Worm (Caenorhabditis elegans) whole organism, late embryonic: Measurements from ENCODE around the gene ain-1.

Experiments
- C08G9.2 ChIP-seq: sonication (generic microtip); optimal IDR thresholded peaks from 2 replicates; lab custom pipeline; 2016; ENCODE audit warnings: mild to moderate bottlenecking, missing genetic modification characterization, moderate library complexity, missing compliant biosample characterization
- C38D4.7 ChIP-seq: fragments of 200-800 bp; sonication (Bioruptor generic); optimal IDR thresholded peaks from 2 replicates; lab custom pipeline; 2018; ENCODE audit warnings: mild to moderate bottlenecking, missing genetic modification characterization, moderate library complexity, missing compliant biosample characterization
- K02D7.2 ChIP-seq: sonication (generic microtip); optimal IDR thresholded peaks from 2 replicates; lab custom pipeline; 2017; ENCODE audit warnings: mild to moderate bottlenecking, missing genetic modification characterization, missing compliant biosample characterization
- K09A11.1 ChIP-seq: sonication (generic microtip); optimal IDR thresholded peaks from 2 replicates; lab custom pipeline; 2017; ENCODE audit warnings: antibody characterized with exemption, mild to moderate bottlenecking, missing genetic modification characterization, missing compliant biosample characterization; ENCODE audit not compliant: insufficient read depth
- T23F11.4 ChIP-seq: fragments of 200-800 bp; sonication (Bioruptor generic); optimal IDR thresholded peaks from 2 replicates; lab custom pipeline; 2018; ENCODE audit warnings: mild to moderate bottlenecking, missing genetic modification characterization, missing compliant biosample characterization
- Y22D7AL.16 ChIP-seq: sonication (generic microtip); optimal IDR thresholded peaks from 2 replicates; lab custom pipeline; 2016; ENCODE audit warnings: missing genetic modification characterization, missing compliant biosample characterization
- ahr-1 ChIP-seq: sonication (generic microtip); optimal IDR thresholded peaks from 2 replicates; lab custom pipeline; 2016; ENCODE audit warnings: missing genetic modification characterization, missing compliant biosample characterization
- ceh-14 ChIP-seq: sonication (generic microtip); optimal IDR thresholded peaks from 2 replicates; lab custom pipeline; 2016; ENCODE audit warnings: missing genotype, missing genetic modification characterization, missing compliant biosample characterization
- ceh-18 ChIP-seq: sonication (generic microtip); optimal IDR thresholded peaks from 2 replicates; lab custom pipeline; 2016; ENCODE audit warnings: missing genetic modification characterization, missing compliant biosample characterization
- ceh-22 ChIP-seq: sonication (generic microtip); optimal IDR thresholded peaks from 2 replicates; lab custom pipeline; 2017; ENCODE audit warnings: missing biosample characterization, missing genetic modification characterization
- ceh-31 ChIP-seq: sonication (generic microtip); optimal IDR thresholded peaks from 2 replicates; lab custom pipeline; 2016; ENCODE audit warnings: missing genetic modification characterization, missing compliant biosample characterization
- ceh-34 ChIP-seq: sonication (generic microtip); optimal IDR thresholded peaks from 2 replicates; lab custom pipeline; 2016; ENCODE audit warnings: mild to moderate bottlenecking, missing genetic modification characterization, missing compliant biosample characterization
- ceh-6 ChIP-seq: fragments of 200-800 bp; sonication (Bioruptor generic); optimal IDR thresholded peaks from 2 replicates; lab custom pipeline; 2018; ENCODE audit warnings: mild to moderate bottlenecking, missing genetic modification characterization, missing compliant biosample characterization
- ceh-9 ChIP-seq: sonication (generic microtip); optimal IDR thresholded peaks from 2 replicates; lab custom pipeline; 2016; ENCODE audit warnings: mild to moderate bottlenecking, missing genetic modification characterization, inconsistent platforms, missing compliant biosample characterization
- che-1 ChIP-seq: sonication (generic microtip); optimal IDR thresholded peaks from 2 replicates; lab custom pipeline; 2016; ENCODE audit warnings: mild to moderate bottlenecking, missing genetic modification characterization, missing compliant biosample characterization
- dmd-4 ChIP-seq: sonication (generic microtip); optimal IDR thresholded peaks from 2 replicates; lab custom pipeline; 2016; ENCODE audit warnings: borderline replicate concordance, missing genetic modification characterization, missing compliant biosample characterization
- ets-4 ChIP-seq: sonication (generic microtip); optimal IDR thresholded peaks from 2 replicates; lab custom pipeline; 2016; ENCODE audit warnings: missing genetic modification characterization, missing compliant biosample characterization
- eyg-1 ChIP-seq: sonication (generic microtip); optimal IDR thresholded peaks from 2 replicates; lab custom pipeline; 2016; ENCODE audit warnings: missing genotype, missing genetic modification characterization, missing compliant biosample characterization
- fkh-10 ChIP-seq: fragments of 150-350 bp; optimal IDR thresholded peaks from 2 replicates; lab custom pipeline; 2014; ENCODE audit warnings: missing biosample characterization, missing genetic modification reagents, missing genetic modification characterization
- gmeb-2 ChIP-seq: sonication (generic microtip); optimal IDR thresholded peaks from 2 replicates; lab custom pipeline; 2016; ENCODE audit warnings: missing genetic modification characterization, inconsistent platforms, missing compliant biosample characterization
- hlh-13 ChIP-seq: fragments of 200-800 bp; sonication (Bioruptor generic); optimal IDR thresholded peaks from 2 replicates; lab custom pipeline; 2018; ENCODE audit warnings: mild to moderate bottlenecking, missing genetic modification characterization, missing compliant biosample characterization
- hlh-8 ChIP-seq: sonication (generic microtip); optimal IDR thresholded peaks from 2 replicates; lab custom pipeline; 2016; ENCODE audit warnings: missing genotype, missing genetic modification characterization, missing compliant biosample characterization
- lim-6 ChIP-seq: sonication (generic microtip); optimal IDR thresholded peaks from 2 replicates; lab custom pipeline; 2016; ENCODE audit warnings: missing genetic modification characterization, missing compliant biosample characterization
- madf-2 ChIP-seq: sonication (generic microtip); optimal IDR thresholded peaks from 2 replicates; lab custom pipeline; 2017; ENCODE audit warnings: missing genetic modification characterization, missing compliant biosample characterization
- mec-3 ChIP-seq: sonication (generic microtip); optimal IDR thresholded peaks from 2 replicates; lab custom pipeline; 2016; ENCODE audit warnings: borderline replicate concordance, missing genetic modification characterization, missing compliant biosample characterization
- nfya-1 ChIP-seq: sonication (generic microtip); optimal IDR thresholded peaks from 2 replicates; lab custom pipeline; 2017; ENCODE audit warnings: missing genetic modification characterization, mild to moderate bottlenecking, missing compliant biosample characterization, antibody characterized with exemption, moderate library complexity
- nhr-232 ChIP-seq: sonication (generic microtip); optimal IDR thresholded peaks from 2 replicates; lab custom pipeline; 2016; ENCODE audit warnings: missing genetic modification characterization, missing compliant biosample characterization
- npax-4 ChIP-seq: sonication (generic microtip); optimal IDR thresholded peaks from 2 replicates; lab custom pipeline; 2016; ENCODE audit warnings: missing genetic modification characterization, missing compliant biosample characterization
- pag-3 ChIP-seq: sonication (generic microtip); optimal IDR thresholded peaks from 2 replicates; lab custom pipeline; 2016; ENCODE audit warnings: missing compliant biosample characterization, missing genetic modification characterization, borderline replicate concordance
- pax-1 ChIP-seq: fragments of 150-350 bp; optimal IDR thresholded peaks from 2 replicates; lab custom pipeline; 2014; ENCODE audit warnings: missing biosample characterization, missing genetic modification characterization
- ref-2 ChIP-seq: sonication (generic microtip); optimal IDR thresholded peaks from 2 replicates; lab custom pipeline; 2016; ENCODE audit warnings: missing genetic modification characterization, missing compliant biosample characterization
- rnt-1 ChIP-seq: sonication (generic microtip); optimal IDR thresholded peaks from 2 replicates; lab custom pipeline; 2016; ENCODE audit warnings: missing genetic modification characterization, missing compliant biosample characterization
- sdc-2 ChIP-seq: sonication (generic microtip); optimal IDR thresholded peaks from 2 replicates; lab custom pipeline; 2016; ENCODE audit warnings: missing genotype, missing genetic modification characterization, missing compliant biosample characterization
- tbx-7 ChIP-seq: sonication (generic microtip); optimal IDR thresholded peaks from 2 replicates; lab custom pipeline; 2016; ENCODE audit warnings: missing genotype, missing genetic modification characterization, missing compliant biosample characterization
- ttx-3 ChIP-seq: sonication (generic microtip); optimal IDR thresholded peaks from 2 replicates; lab custom pipeline; 2016; ENCODE audit warnings: missing genetic modification reagents, missing genetic modification characterization, missing compliant biosample characterization
- unc-3 ChIP-seq, 2 experiments: fragments of 200-800 bp in 1 of 2; sonication (Bioruptor generic) in 1 of 2; sonication (generic microtip) in 1 of 2; conservative IDR thresholded peaks in 1 of 2; optimal IDR thresholded peaks in 1 of 2; 2 replicates each; pipeline versions ENCODE4 v1.3.6 to Lab custom; 2016 to 2022; ENCODE audit warnings: missing compliant biosample characterization in 2 of 2, missing genetic modification characterization in 2 of 2, missing genetic modification reagents in 1 of 2
- unc-42 ChIP-seq: sonication (generic microtip); optimal IDR thresholded peaks from 2 replicates; lab custom pipeline; 2016; ENCODE audit warnings: missing genotype, missing genetic modification characterization, missing compliant biosample characterization
- unc-55 ChIP-seq: sonication (generic microtip); optimal IDR thresholded peaks from 2 replicates; lab custom pipeline; 2017; ENCODE audit warnings: missing biosample characterization, missing genetic modification reagents, missing genetic modification characterization
- unc-86 ChIP-seq: sonication (generic microtip); optimal IDR thresholded peaks from 2 replicates; lab custom pipeline; 2016; ENCODE audit warnings: missing genetic modification characterization, missing compliant biosample characterization

The ain-1 gene

DNA sequence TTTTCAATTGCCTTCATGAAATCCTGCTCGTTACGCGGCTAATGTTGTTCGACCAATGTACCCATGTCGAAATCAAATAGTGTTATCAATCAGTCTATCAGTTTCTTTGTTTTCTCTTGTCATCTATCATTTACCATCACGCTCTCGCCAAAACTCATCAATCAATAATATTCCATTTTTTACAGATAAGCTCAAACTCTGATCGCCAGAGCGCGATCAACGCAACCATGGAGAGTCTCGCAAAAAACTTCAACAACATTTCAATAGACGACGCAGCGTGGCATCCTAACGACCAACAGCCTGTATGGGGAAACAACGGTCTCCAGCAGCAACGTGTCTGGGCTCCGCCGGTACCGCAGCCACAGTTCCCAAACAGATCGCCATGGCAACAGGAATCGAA, at the start of gene ain-1:
ain-1 (plus strand) TSS at position 186 of the 400 bp plus-strand sequence.
- TF ChIP-seq unc-55 (GFP tag; lab: Kevin White, UChicago) = no peak
- TF ChIP-seq hlh-13 = no peak
- TF ChIP-seq unc-3 (GFP tag; conservative IDR thresholded peaks at IDR 0.05; lab: Robert Waterston, UW) = no peak
- no peak for TF ChIP-seq unc-3 (tag; optimal IDR thresholded peaks at IDR 0.05; lab: Kevin White, UChicago)
- TF ChIP-seq tbx-7 (tag; lab: Kevin White, UChicago) = no peak
- no peak for TF ChIP-seq Y22D7AL.16 (tag; lab: Kevin White, UChicago)
- TF ChIP-seq ceh-14 (tag; lab: Kevin White, UChicago) = no peak
- TF ChIP-seq fkh-10 (GFP tag; lab: Kevin White, UChicago) = no peak
- TF ChIP-seq rnt-1 = no peak
- TF ChIP-seq ceh-6 (GFP tag; lab: Kevin White, UChicago) = no peak
- TF ChIP-seq ceh-34 (tag; lab: Kevin White, UChicago) = no peak
- TF ChIP-seq ets-4 (tag; lab: Kevin White, UChicago) = no peak
- no peak for TF ChIP-seq ceh-22 (tag; lab: Kevin White, UChicago)
- no peak for TF ChIP-seq C38D4.7
- no peak for TF ChIP-seq ceh-31
- TF ChIP-seq nfya-1 (tag; lab: Kevin White, UChicago) = no peak

DNA sequence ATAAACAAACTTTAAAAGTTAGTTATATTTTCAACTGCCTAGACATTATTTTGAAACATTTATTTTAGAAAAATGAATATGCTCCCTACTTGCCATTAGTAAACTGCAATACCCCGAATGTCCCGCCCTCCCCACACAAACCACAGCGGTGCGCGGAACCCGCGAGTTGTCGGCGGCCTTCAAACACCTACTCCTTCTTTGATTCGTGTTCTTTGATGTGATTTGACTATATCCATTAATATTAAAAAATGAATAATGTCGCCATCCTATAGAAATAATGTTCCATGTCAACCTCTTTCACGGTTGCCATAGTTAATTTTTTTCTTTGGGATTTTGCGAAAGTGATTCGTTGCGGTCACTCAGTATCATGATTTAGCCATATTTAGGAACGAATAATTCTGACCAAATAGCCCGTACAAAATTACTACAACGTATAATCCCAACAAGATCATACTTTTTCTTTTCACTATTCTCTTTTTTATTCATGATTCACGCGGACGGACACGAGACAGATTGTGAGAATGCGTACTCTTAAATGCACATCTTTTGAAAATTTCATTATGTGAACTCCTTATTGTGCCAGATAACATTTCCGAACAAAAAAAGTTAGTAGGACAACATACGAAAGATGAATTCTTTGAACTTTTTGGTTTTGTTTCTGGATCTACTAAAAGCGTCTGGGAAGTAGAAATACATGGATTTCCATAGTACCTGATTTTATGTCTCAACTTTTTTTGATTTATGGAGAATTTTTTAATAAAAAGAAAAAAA, 48.6 kb upstream of the ain-1 start:
- no peak for TF ChIP-seq hlh-8 (tag; lab: Kevin White, UChicago)
- no peak for TF ChIP-seq unc-86 (tag; lab: Kevin White, UChicago)
- no peak for TF ChIP-seq ceh-6 (GFP tag; lab: Kevin White, UChicago)
- TF ChIP-seq C08G9.2 (tag; lab: Kevin White, UChicago) = no peak
- TF ChIP-seq gmeb-2 (tag; lab: Kevin White, UChicago) = no peak
- TF ChIP-seq pax-1 (tag; lab: Kevin White, UChicago) = no peak
- no peak for TF ChIP-seq K02D7.2
- no peak for TF ChIP-seq sdc-2 (tag; lab: Kevin White, UChicago)

DNA sequence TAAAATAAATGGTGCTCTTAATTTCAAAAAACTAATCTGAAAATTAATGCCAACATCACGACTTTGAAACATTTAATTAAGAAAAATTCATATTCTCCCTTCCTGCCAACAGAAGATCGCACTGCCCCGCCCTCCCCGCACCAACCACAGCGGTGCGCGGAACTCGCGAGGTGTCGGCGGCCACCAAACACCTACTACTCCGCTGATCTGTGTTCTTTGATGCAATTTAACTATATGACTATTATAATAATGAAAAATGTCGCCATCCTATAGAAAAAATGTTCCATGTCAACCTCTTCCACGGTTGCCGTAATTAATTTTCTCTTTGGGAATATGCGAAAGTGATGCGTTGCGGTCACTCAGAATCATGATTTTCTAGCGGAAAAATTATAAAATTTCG, 47.5 kb upstream of the ain-1 start:
- no peak for TF ChIP-seq sdc-2 (tag; lab: Kevin White, UChicago)
- TF ChIP-seq ceh-9 (tag; lab: Kevin White, UChicago) = no peak
- no peak for TF ChIP-seq unc-42 (tag; lab: Kevin White, UChicago)
- TF ChIP-seq che-1 = no peak

DNA sequence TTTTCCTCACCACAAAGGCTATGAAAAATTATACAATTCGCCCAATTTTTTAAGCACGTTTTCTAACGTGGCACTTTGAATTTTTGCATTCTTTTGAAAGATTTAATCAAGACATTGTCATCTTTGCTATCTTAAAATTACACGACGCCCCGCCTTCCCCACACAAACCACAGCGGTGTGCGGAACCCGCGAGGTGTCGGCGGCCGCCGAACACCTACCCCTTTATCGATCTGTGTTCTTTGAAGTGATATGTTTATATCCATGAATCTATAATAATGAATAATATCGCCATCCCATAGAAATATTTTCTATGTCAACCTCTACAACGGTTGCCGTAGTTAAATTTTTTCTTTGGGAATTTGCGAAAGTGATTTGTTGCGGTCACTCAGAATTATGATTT, 46.9 kb upstream of the ain-1 start:
- TF ChIP-seq npax-4 = no peak
- no peak for TF ChIP-seq ref-2 (tag; lab: Kevin White, UChicago)
- no peak for TF ChIP-seq che-1
- TF ChIP-seq dmd-4 (tag; lab: Kevin White, UChicago) = no peak
- no peak for TF ChIP-seq K09A11.1 (tag; lab: Kevin White, UChicago)
- no peak for TF ChIP-seq unc-42 (tag; lab: Kevin White, UChicago)
- no peak for TF ChIP-seq nhr-232 (tag; lab: Kevin White, UChicago)
- no peak for TF ChIP-seq ttx-3 (tag; lab: Kevin White, UChicago)
- TF ChIP-seq ahr-1 (tag; lab: Kevin White, UChicago) = no peak
- TF ChIP-seq sdc-2 (tag; lab: Kevin White, UChicago) = no peak
- TF ChIP-seq T23F11.4 (GFP tag; lab: Kevin White, UChicago) = no peak
- no peak for TF ChIP-seq eyg-1 (tag; lab: Kevin White, UChicago)
- TF ChIP-seq madf-2 (tag; lab: Kevin White, UChicago) = no peak
- no peak for TF ChIP-seq hlh-13
- no peak for TF ChIP-seq lim-6
- no peak for TF ChIP-seq mec-3 (tag; lab: Kevin White, UChicago)
- TF ChIP-seq ceh-31 = no peak
- no peak for TF ChIP-seq ceh-18 (tag; lab: Kevin White, UChicago)
- no peak for TF ChIP-seq pag-3 (tag; lab: Kevin White, UChicago)
